Worm (Caenorhabditis elegans): ENCODE results near the gene dgn-2.

The dgn-2 gene

ce11 chrX:1322997-1323396 lies 44.3 kb downstream of the dgn-2 start:
- TF ChIP-seq let-526 (GFP tag; IDR thresholded peaks at IDR 0.05) = no peak
- peak; percentile 22 for TF ChIP-seq madf-10 (tag; optimal IDR thresholded peaks at IDR 0.05)
- no peak for TF ChIP-seq nhr-179 (tag; optimal IDR thresholded peaks at IDR 0.05)
- TF ChIP-seq die-1 (tag; optimal IDR thresholded peaks at IDR 0.05) = no peak
- TF ChIP-seq sdz-38 (tag; optimal IDR thresholded peaks at IDR 0.05) = no peak
- TF ChIP-seq zim-3 (tag; optimal IDR thresholded peaks at IDR 0.05) = no peak
- TF ChIP-seq cebp-1 (GFP tag; IDR thresholded peaks at IDR 0.05) = 0 out of 2 replicates have a peak, but pooled peaks have one; percentile 16
- peak; percentile 76 for TF ChIP-seq cebp-1 (tag; optimal IDR thresholded peaks at IDR 0.05)
- peak; percentile 54 for TF ChIP-seq rcor-1 (GFP tag; IDR thresholded peaks at IDR 0.05)
- TF ChIP-seq Y67H2A.10 (GFP tag; conservative IDR thresholded peaks at IDR 0.05) = no peak
- TF ChIP-seq ceh-91 (GFP tag; IDR thresholded peaks at IDR 0.05) = no peak
- peak; percentile 69 for TF ChIP-seq hmg-1.2 (GFP tag; IDR thresholded peaks at IDR 0.05)
- peak; percentile 59 for TF ChIP-seq F23B12.7 (tag; optimal IDR thresholded peaks at IDR 0.05; ENCODE audit: insufficient read depth)
- no peak for TF ChIP-seq snpc-4 (GFP tag; optimal IDR thresholded peaks at IDR 0.05)
- TF ChIP-seq snpc-4 (tag; optimal IDR thresholded peaks at IDR 0.05) = peak in 2 of 4 experiments; percentile 8 to 32
- TF ChIP-seq sptf-2 (GFP tag; optimal IDR thresholded peaks at IDR 0.05) = no peak
- TF ChIP-seq nfya-1 (tag; optimal IDR thresholded peaks at IDR 0.05; ENCODE audit: borderline replicate concordance, insufficient read depth) = no peak
- TF ChIP-seq snpc-1.3 (tag; optimal IDR thresholded peaks at IDR 0.05; ENCODE audit: insufficient read depth) = no peak
- TF ChIP-seq tbx-9 (tag; optimal IDR thresholded peaks at IDR 0.05; ENCODE audit: borderline replicate concordance) = no peak
- no peak for TF ChIP-seq unc-130 (GFP tag; optimal IDR thresholded peaks at IDR 0.05)
- TF ChIP-seq F55B11.4 (tag; optimal IDR thresholded peaks at IDR 0.05; ENCODE audit: borderline replicate concordance, insufficient read depth) = no peak
- TF ChIP-seq tlf-1 (GFP tag; optimal IDR thresholded peaks at IDR 0.05) = peak; percentile 61
- TF ChIP-seq lin-40 (tag; optimal IDR thresholded peaks at IDR 0.05) = peak; percentile 95
- no peak for TF ChIP-seq Y95B8A.8 (GFP tag; IDR thresholded peaks at IDR 0.05)
- TF ChIP-seq gei-17 (GFP tag; optimal IDR thresholded peaks at IDR 0.05) = peak; percentile 93
- no peak for TF ChIP-seq lir-1 (GFP tag; conservative IDR thresholded peaks at IDR 0.05)
- no peak for TF ChIP-seq B0035.1 (tag; optimal IDR thresholded peaks at IDR 0.05)
- peak; percentile 59 for TF ChIP-seq repo-1 (tag; optimal IDR thresholded peaks at IDR 0.05)
- TF ChIP-seq nhr-80 (tag; optimal IDR thresholded peaks at IDR 0.05) = peak; percentile 51
- peak; percentile 85 for TF ChIP-seq K11D2.4 (GFP tag; IDR thresholded peaks at IDR 0.05)
- no peak for TF ChIP-seq pbrm-1 (GFP tag; IDR thresholded peaks at IDR 0.05)
- no peak for TF ChIP-seq mxl-1 (tag; optimal IDR thresholded peaks at IDR 0.05)
- peak; percentile 46 for TF ChIP-seq somi-1 (GFP tag; optimal IDR thresholded peaks at IDR 0.05)
- no peak for TF ChIP-seq ZK185.1 (tag; optimal IDR thresholded peaks at IDR 0.05; ENCODE audit: poor library complexity, severe bottlenecking)
- TF ChIP-seq hlh-26 (GFP tag; conservative IDR thresholded peaks at IDR 0.05) = no peak
- no peak for TF ChIP-seq let-607 (tag; optimal IDR thresholded peaks at IDR 0.05)
- TF ChIP-seq egl-44 (GFP tag; IDR thresholded peaks at IDR 0.05) = 0 out of 2 replicates have a peak, but pooled peaks have one; percentile 10
- peak; percentile 60 for TF ChIP-seq B0336.3 (GFP tag; IDR thresholded peaks at IDR 0.05)
- TF ChIP-seq ekl-4 (GFP tag; IDR thresholded peaks at IDR 0.05) = no peak
- 0 out of 2 replicates have a peak, but pooled peaks have one; percentile 25 for TF ChIP-seq madf-3 (GFP tag; IDR thresholded peaks at IDR 0.05)
- peak; percentile 91 for TF ChIP-seq ceh-27 (GFP tag; optimal IDR thresholded peaks at IDR 0.05)
- 0 out of 2 replicates have a peak, but pooled peaks have one; percentile 54 for TF ChIP-seq nfyb-1 (GFP tag; IDR thresholded peaks at IDR 0.05)
- TF ChIP-seq madf-8 (GFP tag; conservative IDR thresholded peaks at IDR 0.05) = no peak
- TF ChIP-seq C06A6.2 (GFP tag; conservative IDR thresholded peaks at IDR 0.05) = no peak
- no peak for TF ChIP-seq hlh-12 (tag; optimal IDR thresholded peaks at IDR 0.05)
- no peak for TF ChIP-seq snpc-3.4 (tag; optimal IDR thresholded peaks at IDR 0.05)
- TF ChIP-seq tbp1 (GFP tag; optimal IDR thresholded peaks at IDR 0.05) = peak; percentile 62
- no peak for TF ChIP-seq lag-1 (GFP tag; IDR thresholded peaks at IDR 0.05)
